Fruit fly (Drosophila melanogaster) whole organism, embryonic: Measurements from ENCODE around the gene CG44303.

ENCODE experiments used
- Atf-2 ChIP-seq: fragments of 200-800 bp; sonication (Bioruptor generic); optimal IDR thresholded peaks from 2 replicates; lab custom pipeline; 2016; ENCODE audit warnings: missing biosample characterization, missing genetic modification characterization
- CG10209 ChIP-seq: fragments of 200-800 bp; sonication (Bioruptor generic); optimal IDR thresholded peaks from 3 replicates; lab custom pipeline; 2017; ENCODE audit warnings: missing biosample characterization, mild to moderate bottlenecking, missing genetic modification characterization, missing genetic modification reagents
- CG12071 ChIP-seq: fragments of 200-800 bp; sonication (Bioruptor generic); optimal IDR thresholded peaks from 3 replicates; lab custom pipeline; 2018; ENCODE audit warnings: missing biosample characterization, mild to moderate bottlenecking, missing genetic modification characterization
- CG12104 ChIP-seq: fragments of 200-800 bp; sonication (Bioruptor generic); optimal IDR thresholded peaks from 3 replicates; lab custom pipeline; 2016; ENCODE audit warnings: missing biosample characterization, missing genetic modification characterization
- CG13296 ChIP-seq: fragments of 200-800 bp; sonication (Bioruptor generic); optimal IDR thresholded peaks from 3 replicates; lab custom pipeline; 2018; ENCODE audit warnings: missing biosample characterization, mild to moderate bottlenecking, missing genetic modification characterization
- CG13424 ChIP-seq: fragments of 200-800 bp; sonication (Bioruptor generic); optimal IDR thresholded peaks from 2 replicates; lab custom pipeline; 2019; ENCODE audit warnings: missing biosample characterization, mild to moderate bottlenecking, missing genetic modification characterization, moderate library complexity
- CG13624 ChIP-seq: fragments of 200-800 bp; sonication (Bioruptor generic); optimal IDR thresholded peaks from 2 replicates; lab custom pipeline; 2016; ENCODE audit warnings: missing biosample characterization, missing genetic modification characterization
- CG14050 ChIP-seq: fragments of 200-800 bp; sonication (Bioruptor generic); IDR thresholded peaks from 3 replicates; pipeline ENCODE4 v1.3.6; 2022; ENCODE audit warnings: missing biosample characterization, missing genetic modification characterization
- CG15269 ChIP-seq: fragments of 200-800 bp; sonication (Bioruptor generic); optimal IDR thresholded peaks from 2 replicates; lab custom pipeline; 2018; ENCODE audit warnings: missing biosample characterization, mild to moderate bottlenecking, missing genetic modification characterization, moderate library complexity
- CG17912 ChIP-seq: fragments of 200-800 bp; sonication (Bioruptor generic); optimal IDR thresholded peaks from 2 replicates; lab custom pipeline; 2018; ENCODE audit warnings: missing biosample characterization, mild to moderate bottlenecking, missing genetic modification characterization
- CG2678 ChIP-seq: fragments of 200-800 bp; sonication (Bioruptor generic); optimal IDR thresholded peaks from 3 replicates; lab custom pipeline; 2019; ENCODE audit warnings: missing biosample characterization, mild to moderate bottlenecking, missing genetic modification characterization, moderate library complexity
- CG30020 ChIP-seq: fragments of 200-800 bp; optimal IDR thresholded peaks from 2 replicates; lab custom pipeline; 2019; ENCODE audit warnings: missing biosample characterization, mild to moderate bottlenecking, missing genetic modification characterization, moderate library complexity
- CG30431 ChIP-seq: fragments of 200-800 bp; sonication (Bioruptor generic); optimal IDR thresholded peaks from 2 replicates; lab custom pipeline; 2017; ENCODE audit warnings: missing biosample characterization, missing genetic modification characterization
- CG3163 ChIP-seq: fragments of 200-800 bp; sonication (Bioruptor generic); optimal IDR thresholded peaks from 3 replicates; lab custom pipeline; 2016; ENCODE audit warnings: missing biosample characterization, missing genetic modification characterization
- CG34376 ChIP-seq: fragments of 200-800 bp; sonication (Bioruptor generic); optimal IDR thresholded peaks from 2 replicates; lab custom pipeline; 2018; ENCODE audit warnings: missing biosample characterization, mild to moderate bottlenecking, missing genetic modification characterization
- CG34422 ChIP-seq: fragments of 200-800 bp; sonication (Bioruptor generic); IDR thresholded peaks from 3 replicates; pipeline ENCODE4 v1.3.6; 2022; ENCODE audit warnings: missing biosample characterization, missing genetic modification characterization
- CG4424 ChIP-seq: fragments of 200-800 bp; sonication (Bioruptor generic); optimal IDR thresholded peaks from 3 replicates; lab custom pipeline; 2016; ENCODE audit warnings: missing biosample characterization, missing genetic modification characterization
- CG7372 ChIP-seq: fragments of 200-800 bp; sonication (Bioruptor generic); IDR thresholded peaks from 2 replicates; pipeline ENCODE4 v1.3.6; 2022; ENCODE audit warnings: missing biosample characterization, missing genetic modification characterization
- CG9215 ChIP-seq: fragments of 200-800 bp; sonication (Bioruptor generic); IDR thresholded peaks from 2 replicates; pipeline ENCODE4 v1.3.6; 2022; ENCODE audit warnings: missing biosample characterization, missing genetic modification characterization
- Dek ChIP-seq: fragments of 200-800 bp; sonication (Bioruptor generic); optimal IDR thresholded peaks from 3 replicates; lab custom pipeline; 2019; ENCODE audit warnings: missing biosample characterization, mild to moderate bottlenecking, missing genetic modification characterization, moderate library complexity
- Dip2 ChIP-seq: fragments of 200-800 bp; sonication (Bioruptor generic); IDR thresholded peaks from 2 replicates; pipeline ENCODE4 v1.3.6; 2022; ENCODE audit warnings: missing biosample characterization, missing genetic modification characterization
- Lim3 ChIP-seq: fragments of 200-800 bp; sonication (Bioruptor generic); IDR thresholded peaks from 2 replicates; pipeline ENCODE4 v1.3.6; 2022; ENCODE audit warnings: missing biosample characterization, missing genetic modification characterization
- Myb ChIP-seq: fragments of 200-800 bp; sonication (Bioruptor generic); optimal IDR thresholded peaks from 2 replicates; lab custom pipeline; 2016; ENCODE audit warnings: missing biosample characterization, missing genetic modification characterization
- Spps ChIP-seq: fragments of 200-800 bp; sonication (Bioruptor generic); optimal IDR thresholded peaks from 2 replicates; lab custom pipeline; 2018; ENCODE audit warnings: missing biosample characterization, mild to moderate bottlenecking, missing genetic modification characterization
- Stat92E ChIP-seq, 3 experiments: fragments of >200 bp in 2 of 3; fragments of 200-800 bp in 1 of 3; sonication (Bioruptor generic) in 1 of 3; optimal IDR thresholded peaks; 2 replicates each; lab custom pipeline; 2017 to 2019; ENCODE audit warnings: missing biosample characterization in 3 of 3, missing genetic modification characterization in 3 of 3, mild to moderate bottlenecking in 1 of 3, moderate library complexity in 1 of 3
- Tbp ChIP-seq: fragments of >200 bp; optimal IDR thresholded peaks from 2 replicates; lab custom pipeline; 2018; ENCODE audit warnings: missing biosample characterization, missing genetic modification characterization
- ab ChIP-seq: fragments of 200-800 bp; sonication (Bioruptor generic); optimal IDR thresholded peaks from 2 replicates; lab custom pipeline; 2016; ENCODE audit warnings: missing biosample characterization, missing genetic modification characterization
- ato ChIP-seq: fragments of 200-800 bp; sonication (Bioruptor generic); IDR thresholded peaks from 2 replicates; pipeline ENCODE4 v1.3.6; 2022; ENCODE audit warnings: missing biosample characterization, missing genetic modification characterization; ENCODE audit not compliant: partially characterized antibody
- az2 ChIP-seq: fragments of 200-800 bp; sonication (Bioruptor generic); optimal IDR thresholded peaks from 3 replicates; lab custom pipeline; 2016; ENCODE audit warnings: missing biosample characterization, missing genetic modification characterization
- bowl ChIP-seq: fragments of 200-800 bp; sonication (Bioruptor generic); IDR thresholded peaks from 2 replicates; pipeline ENCODE4 v1.3.6; 2022; ENCODE audit warnings: missing biosample characterization, missing genetic modification characterization
- caup ChIP-seq: fragments of 200-800 bp; sonication (Bioruptor generic); optimal IDR thresholded peaks from 3 replicates; lab custom pipeline; 2017; ENCODE audit warnings: missing biosample characterization, mild to moderate bottlenecking, missing genetic modification characterization, moderate library complexity; ENCODE audit not compliant: severe bottlenecking
- crol ChIP-seq: fragments of 200-800 bp; sonication (Bioruptor generic); IDR thresholded peaks from 2 replicates; pipeline ENCODE4 v1.3.6; 2022; ENCODE audit warnings: missing biosample characterization, missing genetic modification characterization
- dan ChIP-seq: fragments of 200-800 bp; sonication (Bioruptor generic); IDR thresholded peaks from 2 replicates; pipeline ENCODE4 v1.3.6; 2022; ENCODE audit warnings: missing biosample characterization, missing genetic modification characterization
- fd3F ChIP-seq: fragments of 200-800 bp; sonication (Bioruptor generic); optimal IDR thresholded peaks from 2 replicates; lab custom pipeline; 2018; ENCODE audit warnings: missing biosample characterization, mild to moderate bottlenecking, missing genetic modification characterization, moderate library complexity
- ftz-f1 ChIP-seq: fragments of 200-800 bp; sonication (Bioruptor generic); optimal IDR thresholded peaks from 2 replicates; lab custom pipeline; 2016; ENCODE audit warnings: missing biosample characterization, missing genetic modification characterization
- grn ChIP-seq: fragments of 200-800 bp; sonication (Bioruptor generic); optimal IDR thresholded peaks from 3 replicates; lab custom pipeline; 2017; ENCODE audit warnings: missing biosample characterization, missing genetic modification characterization
- hbn ChIP-seq: fragments of 200-800 bp; sonication (Bioruptor generic); IDR thresholded peaks from 2 replicates; pipeline ENCODE4 v1.3.6; 2022; ENCODE audit warnings: missing biosample characterization, missing genetic modification characterization; ENCODE audit not compliant: partially characterized antibody
- kay ChIP-seq: fragments of 200-800 bp; sonication (Bioruptor generic); optimal IDR thresholded peaks from 2 replicates; lab custom pipeline; 2016; ENCODE audit warnings: missing biosample characterization, missing genetic modification characterization
- knrl ChIP-seq: fragments of 200-800 bp; sonication (Bioruptor generic); IDR thresholded peaks from 3 replicates; pipeline ENCODE4 v1.3.6; 2022; ENCODE audit warnings: missing biosample characterization, missing genetic modification characterization; ENCODE audit not compliant: partially characterized antibody
- lbe ChIP-seq: fragments of 200-800 bp; sonication (Bioruptor generic); optimal IDR thresholded peaks from 2 replicates; lab custom pipeline; 2016; ENCODE audit warnings: missing biosample characterization, mild to moderate bottlenecking, missing genetic modification characterization
- lov ChIP-seq, 2 experiments: fragments of 200-800 bp in 1 of 2; fragments of >200 bp in 1 of 2; sonication (Bioruptor generic) in 1 of 2; IDR thresholded peaks in 1 of 2; optimal IDR thresholded peaks in 1 of 2; 2 replicates in 1 of 2; 3 replicates in 1 of 2; pipeline versions ENCODE4 v1.3.6 to Lab custom; 2017 to 2022; ENCODE audit warnings: missing biosample characterization in 1 of 2, missing genetic modification characterization in 1 of 2
- nmo ChIP-seq: fragments of 200-800 bp; sonication (Bioruptor generic); optimal IDR thresholded peaks from 2 replicates; lab custom pipeline; 2018; ENCODE audit warnings: missing biosample characterization, mild to moderate bottlenecking, missing genetic modification characterization, moderate library complexity
- pb ChIP-seq: fragments of 200-800 bp; sonication (Bioruptor generic); optimal IDR thresholded peaks from 3 replicates; lab custom pipeline; 2016; ENCODE audit warnings: missing biosample characterization, missing genetic modification characterization
- pros ChIP-seq: fragments of 200-800 bp; sonication (Bioruptor generic); optimal IDR thresholded peaks from 3 replicates; lab custom pipeline; 2019; ENCODE audit warnings: missing biosample characterization, mild to moderate bottlenecking, missing genetic modification characterization, moderate library complexity
- shn ChIP-seq: fragments of 200-800 bp; sonication (Bioruptor generic); optimal IDR thresholded peaks from 3 replicates; lab custom pipeline; 2016; ENCODE audit warnings: missing biosample characterization, missing genetic modification characterization
- sima ChIP-seq: fragments of 200-800 bp; sonication (Bioruptor generic); optimal IDR thresholded peaks from 2 replicates; lab custom pipeline; 2016; ENCODE audit warnings: missing biosample characterization, missing genetic modification characterization
- tio ChIP-seq: fragments of 200-800 bp; sonication (Bioruptor generic); optimal IDR thresholded peaks from 2 replicates; lab custom pipeline; 2017; ENCODE audit warnings: missing biosample characterization, missing genetic modification characterization, inconsistent platforms
- ttk ChIP-seq: fragments of 200-800 bp; sonication (Bioruptor generic); IDR thresholded peaks from 2 replicates; pipeline ENCODE4 v2.1.2; 2022; ENCODE audit warnings: missing biosample characterization, missing genetic modification characterization
- vnd ChIP-seq: fragments of 200-800 bp; sonication (Bioruptor generic); IDR thresholded peaks from 3 replicates; pipeline ENCODE4 v1.3.6; 2022; ENCODE audit warnings: missing biosample characterization, missing genetic modification characterization; ENCODE audit not compliant: partially characterized antibody
- z ChIP-seq: fragments of 200-800 bp; sonication (Bioruptor generic); IDR thresholded peaks from 3 replicates; pipeline ENCODE4 v1.3.6; 2022; ENCODE audit warnings: missing biosample characterization, missing genetic modification characterization

CG44303 gene

dm6 chrX:6711295-6711694 lies 24.1 kb upstream of the CG44303 start (continued):
- TF ChIP-seq CG13424 (tag; lab: Kevin White, UChicago) (peak; percentile 79), kay (peak; percentile 68), dan (GFP tag; lab: Robert Waterston, UW) (no peak), fd3F (peak; percentile 65), z (GFP tag; lab: Robert Waterston, UW) (no peak), Spps (tag; lab: Kevin White, UChicago) (peak; percentile 60), grn (GFP tag; lab: Kevin White, UChicago) (peak; percentile 35), Tbp (GFP tag; lab: Kevin White, UChicago) (no peak), ato (GFP tag; lab: Robert Waterston, UW) (no peak), ftz-f1 (GFP tag; lab: Kevin White, UChicago) (no peak), Dip2 (no peak), Atf-2 (GFP tag; lab: Kevin White, UChicago) (peak; percentile 69), CG30020 (tag; lab: Kevin White, UChicago) (peak; percentile 7), bowl (GFP tag; lab: Robert Waterston, UW) (no peak), vnd (GFP tag; lab: Robert Waterston, UW) (no peak), pb (peak; percentile 84), CG30431 (GFP tag; lab: Kevin White, UChicago) (peak; percentile 54), CG34422 (GFP tag; lab: Robert Waterston, UW) (peak; percentile 55; the same call in 1 of the 3 replicates), Stat92E (GFP tag; optimal IDR thresholded peaks at IDR 0.05; lab: Kevin White, UChicago) (peak in 1 of 3 experiments; percentile 15), CG17912 (no peak), CG12071 (GFP tag; lab: Kevin White, UChicago) (peak; percentile 80), CG15269 (tag; lab: Kevin White, UChicago) (peak; percentile 84), CG10209 (GFP tag; lab: Kevin White, UChicago) (peak; percentile 81), Lim3 (GFP tag; lab: Robert Waterston, UW) (no peak), CG34376 (peak; percentile 37), CG12104 (peak; percentile 53), ab (GFP tag; lab: Kevin White, UChicago) (no peak), CG14050 (GFP tag; lab: Robert Waterston, UW) (peak; percentile 66), Myb (peak; percentile 60), Dek (tag; lab: Kevin White, UChicago) (peak; percentile 83), CG9215 (GFP tag; lab: Robert Waterston, UW) (peak; percentile 61), lov (optimal IDR thresholded peaks at IDR 0.05; lab: Kevin White, UChicago) (no peak), lov (GFP tag; IDR thresholded peaks at IDR 0.05; lab: Robert Waterston, UW) (no peak), CG7372 (GFP tag; lab: Robert Waterston, UW) (0 out of 2 replicates have a peak, but pooled peaks have one; percentile 35), CG4424 (GFP tag; lab: Kevin White, UChicago) (peak; percentile 79), CG2678 (tag; lab: Kevin White, UChicago) (peak; percentile 90), ttk (peak; percentile 65), crol (GFP tag; lab: Robert Waterston, UW) (no peak; the same call in 1 of the 2 replicates), CG13296 (peak; percentile 70), tio (peak; percentile 47), az2 (GFP tag; lab: Kevin White, UChicago) (peak; percentile 78), caup (GFP tag; lab: Kevin White, UChicago) (peak; percentile 69), shn (GFP tag; lab: Kevin White, UChicago) (peak; percentile 66), lbe (GFP tag; lab: Kevin White, UChicago) (no peak), CG13624 (peak; percentile 81), sima (no peak), pros (no peak), knrl (GFP tag; lab: Robert Waterston, UW) (no peak), CG3163 (GFP tag; lab: Kevin White, UChicago) (peak; percentile 83), nmo (GFP tag; lab: Kevin White, UChicago) (peak; percentile 84), hbn (no peak)
